Fruit fly (Drosophila melanogaster) whole organism, embryonic: ENCODE results near the gene CG14868.

Experiments used
- B-H1 ChIP-seq: fragments of 200-800 bp; sonication (Bioruptor generic); IDR thresholded peaks from 3 replicates; pipeline ENCODE4 v1.3.6; 2022; ENCODE audit warnings: missing biosample characterization, missing genetic modification characterization
- Bdp1 ChIP-seq: fragments of 200-800 bp; sonication (Bioruptor generic); optimal IDR thresholded peaks from 3 replicates; lab custom pipeline; 2016; ENCODE audit warnings: missing biosample characterization, missing genetic modification characterization
- BtbVII ChIP-seq: fragments of 200-800 bp; sonication (Bioruptor generic); optimal IDR thresholded peaks from 3 replicates; lab custom pipeline; 2017; ENCODE audit warnings: missing biosample characterization, mild to moderate bottlenecking, missing genetic modification characterization
- CG10366 ChIP-seq: fragments of 200-800 bp; sonication (Bioruptor generic); IDR thresholded peaks from 2 replicates; pipeline ENCODE4 v1.3.6; 2022; ENCODE audit warnings: missing biosample characterization, missing genetic modification characterization
- CG11456 ChIP-seq: fragments of 200-800 bp; sonication (Bioruptor generic); IDR thresholded peaks from 3 replicates; pipeline ENCODE4 v1.3.6; 2022; ENCODE audit warnings: missing biosample characterization, missing genetic modification characterization
- CG12236 ChIP-seq: fragments of 200-800 bp; sonication (Bioruptor generic); optimal IDR thresholded peaks from 2 replicates; lab custom pipeline; 2016; ENCODE audit warnings: missing biosample characterization, missing genetic modification characterization
- CG13287 ChIP-seq: fragments of 200-800 bp; sonication (Bioruptor generic); IDR thresholded peaks from 2 replicates; pipeline ENCODE4 v1.3.6; 2022; ENCODE audit warnings: missing biosample characterization, missing genetic modification characterization; ENCODE audit not compliant: partially characterized antibody
- CG13424 ChIP-seq: fragments of 200-800 bp; sonication (Bioruptor generic); optimal IDR thresholded peaks from 2 replicates; lab custom pipeline; 2019; ENCODE audit warnings: missing biosample characterization, mild to moderate bottlenecking, missing genetic modification characterization, moderate library complexity
- CG13775 ChIP-seq: fragments of 200-800 bp; sonication (Bioruptor generic); optimal IDR thresholded peaks from 3 replicates; lab custom pipeline; 2017; ENCODE audit warnings: missing biosample characterization, mild to moderate bottlenecking, missing genetic modification characterization
- CG1529 ChIP-seq: fragments of 200-800 bp; sonication (Bioruptor generic); optimal IDR thresholded peaks from 3 replicates; lab custom pipeline; 2018; ENCODE audit warnings: missing biosample characterization, missing genetic modification characterization
- CG15479 ChIP-seq: fragments of 200-800 bp; sonication (Bioruptor generic); optimal IDR thresholded peaks from 3 replicates; lab custom pipeline; 2019; ENCODE audit warnings: missing biosample characterization, mild to moderate bottlenecking, missing genetic modification characterization, moderate library complexity
- CG31441 ChIP-seq: fragments of 200-800 bp; sonication (Bioruptor generic); IDR thresholded peaks from 2 replicates; pipeline ENCODE4 v1.3.6; 2022; ENCODE audit warnings: missing biosample characterization, missing genetic modification characterization
- CG3838 ChIP-seq: fragments of 200-800 bp; sonication (Bioruptor generic); optimal IDR thresholded peaks from 3 replicates; lab custom pipeline; 2016; ENCODE audit warnings: missing biosample characterization, missing genetic modification characterization
- CG5180 ChIP-seq: fragments of 200-800 bp; sonication (Bioruptor generic); optimal IDR thresholded peaks from 3 replicates; lab custom pipeline; 2017; ENCODE audit warnings: missing biosample characterization, missing genetic modification characterization, mild to moderate bottlenecking, moderate library complexity, missing genetic modification reagents
- CG7745 ChIP-seq: fragments of 200-800 bp; sonication (Bioruptor generic); optimal IDR thresholded peaks from 2 replicates; lab custom pipeline; 2018; ENCODE audit warnings: missing biosample characterization, mild to moderate bottlenecking, missing genetic modification characterization, moderate library complexity
- CG7987 ChIP-seq: fragments of 200-800 bp; sonication (Bioruptor generic); optimal IDR thresholded peaks from 2 replicates; lab custom pipeline; 2018; ENCODE audit warnings: missing biosample characterization, mild to moderate bottlenecking, missing genetic modification characterization, moderate library complexity
- CG8944 ChIP-seq: fragments of 200-800 bp; sonication (Bioruptor generic); optimal IDR thresholded peaks from 3 replicates; lab custom pipeline; 2016; ENCODE audit warnings: missing biosample characterization, missing genetic modification characterization
- CG9215 ChIP-seq: fragments of 200-800 bp; sonication (Bioruptor generic); IDR thresholded peaks from 2 replicates; pipeline ENCODE4 v1.3.6; 2022; ENCODE audit warnings: missing biosample characterization, missing genetic modification characterization
- CG9797 ChIP-seq: fragments of 200-800 bp; sonication (Bioruptor generic); optimal IDR thresholded peaks from 3 replicates; lab custom pipeline; 2018; ENCODE audit warnings: missing biosample characterization, mild to moderate bottlenecking, missing genetic modification characterization
- CHES-1-like ChIP-seq: fragments of 200-800 bp; sonication (Bioruptor generic); optimal IDR thresholded peaks from 2 replicates; lab custom pipeline; 2016; ENCODE audit warnings: missing biosample characterization, missing genetic modification characterization
- CoRest ChIP-seq: fragments of 200-800 bp; sonication (Bioruptor generic); optimal IDR thresholded peaks from 3 replicates; lab custom pipeline; 2018; ENCODE audit warnings: missing biosample characterization, mild to moderate bottlenecking, missing genetic modification characterization, moderate library complexity
- D ChIP-seq, 2 experiments: fragments of 200-800 bp in 1 of 2; fragments of >200 bp in 1 of 2; sonication (Bioruptor generic) in 1 of 2; optimal IDR thresholded peaks; 2 replicates in 1 of 2; 3 replicates in 1 of 2; lab custom pipeline; 2017; ENCODE audit warnings: mild to moderate bottlenecking in 1 of 2, missing biosample characterization in 1 of 2, missing genetic modification characterization in 1 of 2, missing genetic modification reagents in 1 of 2
- Dfd ChIP-seq, 2 experiments: fragments of >200 bp; optimal IDR thresholded peaks; 2 replicates each; lab custom pipeline; 2017; ENCODE audit warnings: missing biosample characterization in 2 of 2, missing genetic modification characterization in 2 of 2
- E2f2 ChIP-seq: fragments of 200-800 bp; sonication (Bioruptor generic); IDR thresholded peaks from 2 replicates; pipeline ENCODE4 v1.3.6; 2022; ENCODE audit warnings: missing biosample characterization, missing genetic modification characterization
- ERR ChIP-seq: fragments of 200-800 bp; sonication (Bioruptor generic); optimal IDR thresholded peaks from 2 replicates; lab custom pipeline; 2016; ENCODE audit warnings: missing biosample characterization, missing genetic modification characterization
- Hr39 ChIP-seq: fragments of >200 bp; optimal IDR thresholded peaks from 2 replicates; lab custom pipeline; 2017
- Myb ChIP-seq: fragments of 200-800 bp; sonication (Bioruptor generic); optimal IDR thresholded peaks from 2 replicates; lab custom pipeline; 2016; ENCODE audit warnings: missing biosample characterization, missing genetic modification characterization
- Nf-YB ChIP-seq: fragments of 200-800 bp; sonication (Bioruptor generic); optimal IDR thresholded peaks from 3 replicates; lab custom pipeline; 2019; ENCODE audit warnings: missing biosample characterization, mild to moderate bottlenecking, missing genetic modification characterization, moderate library complexity
- Poxn ChIP-seq: fragments of 200-800 bp; sonication (Bioruptor generic); IDR thresholded peaks from 2 replicates; pipeline ENCODE4 v1.3.6; 2022; ENCODE audit warnings: missing biosample characterization, missing genetic modification characterization
- Six4 ChIP-seq: fragments of 200-800 bp; sonication (Bioruptor generic); optimal IDR thresholded peaks from 2 replicates; lab custom pipeline; 2016; ENCODE audit warnings: missing biosample characterization, missing genetic modification characterization
- Vsx1 ChIP-seq: fragments of 200-800 bp; sonication (Bioruptor generic); optimal IDR thresholded peaks from 2 replicates; lab custom pipeline; 2017; ENCODE audit warnings: missing biosample characterization, mild to moderate bottlenecking, missing genetic modification characterization, missing genetic modification reagents
- ac ChIP-seq: fragments of 200-800 bp; sonication (Bioruptor generic); optimal IDR thresholded peaks from 3 replicates; lab custom pipeline; 2017; ENCODE audit warnings: missing biosample characterization, mild to moderate bottlenecking, missing genetic modification characterization
- al ChIP-seq: fragments of 200-800 bp; sonication (Bioruptor generic); IDR thresholded peaks from 2 replicates; pipeline ENCODE4 v1.3.6; 2022; ENCODE audit warnings: missing biosample characterization, missing genetic modification characterization
- bcd ChIP-seq: fragments of 200-800 bp; sonication (Bioruptor generic); optimal IDR thresholded peaks from 2 replicates; lab custom pipeline; 2017; ENCODE audit warnings: missing biosample characterization, mild to moderate bottlenecking, missing genetic modification characterization
- cad ChIP-seq: fragments of >200 bp; optimal IDR thresholded peaks from 2 replicates; lab custom pipeline; 2017; ENCODE audit warnings: missing biosample characterization, missing genetic modification characterization
- corto ChIP-seq: fragments of 200-800 bp; sonication (Bioruptor generic); optimal IDR thresholded peaks from 2 replicates; lab custom pipeline; 2016; ENCODE audit warnings: missing biosample characterization, mild to moderate bottlenecking, missing genetic modification characterization, moderate library complexity
- danr ChIP-seq: fragments of 200-800 bp; sonication (Bioruptor generic); IDR thresholded peaks from 2 replicates; pipeline ENCODE4 v1.3.6; 2022; ENCODE audit warnings: missing biosample characterization, missing genetic modification characterization
- gfzf ChIP-seq: fragments of 200-800 bp; sonication (Bioruptor generic); optimal IDR thresholded peaks from 2 replicates; lab custom pipeline; 2016; ENCODE audit warnings: missing biosample characterization, mild to moderate bottlenecking, missing genetic modification characterization, moderate library complexity
- grn ChIP-seq: fragments of 200-800 bp; sonication (Bioruptor generic); optimal IDR thresholded peaks from 3 replicates; lab custom pipeline; 2017; ENCODE audit warnings: missing biosample characterization, missing genetic modification characterization
- knrl ChIP-seq: fragments of 200-800 bp; sonication (Bioruptor generic); IDR thresholded peaks from 3 replicates; pipeline ENCODE4 v1.3.6; 2022; ENCODE audit warnings: missing biosample characterization, missing genetic modification characterization; ENCODE audit not compliant: partially characterized antibody
- lbe ChIP-seq: fragments of 200-800 bp; sonication (Bioruptor generic); optimal IDR thresholded peaks from 2 replicates; lab custom pipeline; 2016; ENCODE audit warnings: missing biosample characterization, mild to moderate bottlenecking, missing genetic modification characterization
- lmd ChIP-seq: fragments of 200-800 bp; sonication (Bioruptor generic); IDR thresholded peaks from 2 replicates; pipeline ENCODE4 v1.3.6; 2022; ENCODE audit warnings: missing biosample characterization, missing genetic modification characterization
- mirr ChIP-seq: fragments of 200-800 bp; sonication (Bioruptor generic); optimal IDR thresholded peaks from 3 replicates; lab custom pipeline; 2018; ENCODE audit warnings: missing biosample characterization, mild to moderate bottlenecking, missing genetic modification characterization
- pan ChIP-seq, 4 experiments: fragments of >200 bp in 3 of 4; fragments of 200-800 bp in 1 of 4; sonication (Bioruptor generic) in 1 of 4; optimal IDR thresholded peaks in 3 of 4; IDR thresholded peaks in 1 of 4; 2 replicates each; pipeline versions ENCODE4 v1.3.6 to Lab custom; 2017 to 2022; ENCODE audit warnings: missing biosample characterization in 2 of 4, missing genetic modification characterization in 2 of 4, mixed read lengths in 1 of 4
- pzg ChIP-seq: fragments of 200-800 bp; sonication (Bioruptor generic); optimal IDR thresholded peaks from 3 replicates; lab custom pipeline; 2018; ENCODE audit warnings: missing biosample characterization, mild to moderate bottlenecking, missing genetic modification characterization, moderate library complexity
- schlank ChIP-seq: fragments of 200-800 bp; sonication (Bioruptor generic); optimal IDR thresholded peaks from 2 replicates; lab custom pipeline; 2018; ENCODE audit warnings: missing biosample characterization, mild to moderate bottlenecking, missing genetic modification characterization
- slp2 ChIP-seq: fragments of 200-800 bp; sonication (Bioruptor generic); optimal IDR thresholded peaks from 2 replicates; lab custom pipeline; 2016; ENCODE audit warnings: missing biosample characterization, missing genetic modification characterization
- sr ChIP-seq: fragments of 200-800 bp; sonication (Bioruptor generic); IDR thresholded peaks from 3 replicates; pipeline ENCODE4 v1.3.6; 2022; ENCODE audit warnings: missing biosample characterization, missing genetic modification characterization
- yki ChIP-seq: fragments of >200 bp; optimal IDR thresholded peaks from 3 replicates; lab custom pipeline; 2018
- zen2 ChIP-seq: fragments of 200-800 bp; sonication (Bioruptor generic); IDR thresholded peaks from 3 replicates; pipeline ENCODE4 v1.3.6; 2022; ENCODE audit warnings: missing biosample characterization, missing genetic modification characterization; ENCODE audit not compliant: partially characterized antibody

The CG14868 gene

DNA sequence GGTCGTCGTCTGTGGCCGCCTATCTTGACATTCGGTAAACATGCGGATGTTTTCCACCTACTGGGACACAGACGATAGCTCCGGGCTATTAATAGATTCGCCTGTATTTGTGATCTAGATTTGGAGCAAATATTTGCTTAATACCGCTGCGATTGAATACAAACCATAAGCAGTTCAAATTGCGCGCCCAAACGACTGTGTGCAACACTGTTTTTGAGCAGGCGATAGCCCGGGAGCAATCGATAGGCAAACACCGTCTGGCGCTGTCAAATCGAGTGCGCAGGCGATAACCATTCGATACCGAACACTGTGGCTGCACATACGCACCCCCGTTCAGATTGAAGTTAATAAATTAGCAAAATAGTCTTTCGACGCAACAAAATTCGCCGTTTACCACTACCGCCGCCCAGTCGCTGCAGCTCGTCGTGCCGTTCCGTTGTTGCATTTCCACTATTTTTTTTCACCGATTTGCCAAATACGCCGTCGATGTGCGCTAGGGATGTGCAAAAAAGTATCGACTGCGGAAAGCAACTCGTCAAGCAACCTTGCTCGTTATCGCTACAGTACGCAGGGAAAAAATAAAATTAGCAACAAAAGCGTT is 38.5 kb upstream of the CG14868 start, which contains the start of gene Atx2 (continued):
- TF ChIP-seq BtbVII (GFP tag; lab: Kevin White, UChicago), result peak; percentile 20
- no peak for TF ChIP-seq Vsx1 (GFP tag; lab: Kevin White, UChicago)
- TF ChIP-seq CG8944, result peak; percentile 7
- peak; percentile 65 for TF ChIP-seq Bdp1 (GFP tag; lab: Kevin White, UChicago)
- TF ChIP-seq CG13424 (tag; lab: Kevin White, UChicago), result no peak
- peak; percentile 68 for TF ChIP-seq CHES-1-like (GFP tag; lab: Kevin White, UChicago)
- peak; percentile 48 for TF ChIP-seq CG9215 (GFP tag; lab: Robert Waterston, UW)
- TF ChIP-seq bcd (GFP tag; lab: Kevin White, UChicago), result peak; percentile 55
- no peak for TF ChIP-seq CG12236 (GFP tag; lab: Kevin White, UChicago)
- peak; percentile 21 for TF ChIP-seq gfzf (GFP tag; lab: Kevin White, UChicago)
- no peak for TF ChIP-seq Hr39 (lab: Kevin White, UChicago)
- TF ChIP-seq Nf-YB (GFP tag; lab: Kevin White, UChicago), result peak; percentile 22
- peak; percentile 87 for TF ChIP-seq zen2 (GFP tag; lab: Robert Waterston, UW)
- TF ChIP-seq CG5180 (GFP tag; lab: Kevin White, UChicago), result peak; percentile 2
- TF ChIP-seq yki (lab: Kevin White, UChicago), result no peak
- no peak for TF ChIP-seq sr
- no peak for TF ChIP-seq Poxn (GFP tag; lab: Robert Waterston, UW)
- TF ChIP-seq CG3838 (GFP tag; lab: Kevin White, UChicago), result no peak
- no peak for TF ChIP-seq danr (GFP tag; lab: Robert Waterston, UW)
- no peak for TF ChIP-seq CG15479 (GFP tag; lab: Kevin White, UChicago)
- TF ChIP-seq pzg, result peak; percentile 90
- TF ChIP-seq cad, result no peak
- TF ChIP-seq CG31441 (GFP tag; lab: Robert Waterston, UW), result 0 out of 2 replicates have a peak, but pooled peaks have one; percentile 21
- TF ChIP-seq CG13775 (GFP tag; lab: Kevin White, UChicago), result peak; percentile 30
- peak; percentile 31; the same call in 1 of the 2 replicates for TF ChIP-seq al (GFP tag; lab: Robert Waterston, UW)
- no peak for TF ChIP-seq CG7745
- no peak for TF ChIP-seq pan (optimal IDR thresholded peaks at IDR 0.05; lab: Kevin White, UChicago)
- TF ChIP-seq pan (GFP tag; optimal IDR thresholded peaks at IDR 0.05 in 1 of 2, IDR thresholded peaks at IDR 0.05 in 1 of 2), result peak in 1 of 2 experiments; percentile 7
- peak; percentile 98 for TF ChIP-seq E2f2 (GFP tag; lab: Robert Waterston, UW)
- no peak for TF ChIP-seq grn (GFP tag; lab: Kevin White, UChicago)
- TF ChIP-seq slp2 (GFP tag; lab: Kevin White, UChicago), result peak; percentile 5
- no peak for TF ChIP-seq D (optimal IDR thresholded peaks at IDR 0.05; lab: Kevin White, UChicago)
- TF ChIP-seq D (GFP tag; optimal IDR thresholded peaks at IDR 0.05; lab: Kevin White, UChicago), result no peak
- TF ChIP-seq lbe, result no peak
- peak; percentile 51 for TF ChIP-seq CG9797
- no peak for TF ChIP-seq Dfd (GFP tag; optimal IDR thresholded peaks at IDR 0.05; lab: Kevin White, UChicago)
- peak; percentile 26 for TF ChIP-seq CG10366
- no peak for TF ChIP-seq schlank (tag; lab: Kevin White, UChicago)
- TF ChIP-seq CG13287 (GFP tag; lab: Robert Waterston, UW), result peak; percentile 92
- TF ChIP-seq lmd (GFP tag; lab: Robert Waterston, UW), result no peak; the same call in 1 of the 2 replicates
- TF ChIP-seq mirr (GFP tag; lab: Kevin White, UChicago), result peak; percentile 22
- peak; percentile 40 for TF ChIP-seq ERR (GFP tag; lab: Kevin White, UChicago)
- no peak for TF ChIP-seq CG1529
- peak; percentile 13 for TF ChIP-seq CG7987 (GFP tag; lab: Kevin White, UChicago)
- peak; percentile 95 for TF ChIP-seq knrl
- TF ChIP-seq B-H1, result no peak
- no peak for TF ChIP-seq ac (GFP tag; lab: Kevin White, UChicago)
- TF ChIP-seq Six4 (GFP tag; lab: Kevin White, UChicago), result no peak
- no peak for TF ChIP-seq corto
- TF ChIP-seq CoRest (tag; lab: Kevin White, UChicago), result peak; percentile 56
- peak; percentile 72; the same call in 1 of the 3 replicates for TF ChIP-seq CG11456 (GFP tag; lab: Robert Waterston, UW)
- peak; percentile 40 for TF ChIP-seq Myb (GFP tag; lab: Kevin White, UChicago)
